Fruit fly (Drosophila melanogaster) whole organism, wandering third instar larva: ENCODE data around the gene Irk1.

Experiments
- Abd-B ChIP-seq: fragments of >200 bp; optimal IDR thresholded peaks from 2 replicates; lab custom pipeline; 2017; ENCODE audit warnings: missing biosample characterization, missing genetic modification characterization
- CG32264 ChIP-seq: fragments of 200-800 bp; sonication (Bioruptor generic); optimal IDR thresholded peaks from 2 replicates; lab custom pipeline; 2016; ENCODE audit warnings: missing biosample characterization, missing genetic modification characterization
- CG9705 ChIP-seq: fragments of 200-800 bp; sonication (Bioruptor generic); optimal IDR thresholded peaks from 2 replicates; lab custom pipeline; 2018; ENCODE audit warnings: missing biosample characterization, mild to moderate bottlenecking, missing genetic modification characterization
- CrebA ChIP-seq: fragments of 200-800 bp; sonication (Bioruptor generic); optimal IDR thresholded peaks from 2 replicates; lab custom pipeline; 2016; ENCODE audit warnings: missing biosample characterization, mild to moderate bottlenecking, missing genetic modification characterization, borderline replicate concordance
- Dfd ChIP-seq: fragments of >200 bp; optimal IDR thresholded peaks from 2 replicates; lab custom pipeline; 2017; ENCODE audit warnings: missing biosample characterization, missing genetic modification characterization
- Dif ChIP-seq: fragments of 200-275, 200-300 bp; sonication (Bioruptor generic); optimal IDR thresholded peaks from 2 replicates; lab custom pipeline; 2018; ENCODE audit warnings: missing biosample characterization, missing genetic modification characterization; ENCODE audit not compliant: partially characterized antibody
- GATAd ChIP-seq: sonication (Bioruptor generic); optimal IDR thresholded peaks from 2 replicates; lab custom pipeline; 2016; ENCODE audit warnings: missing biosample characterization, missing genetic modification characterization
- HLH106 ChIP-seq: fragments of 200-800 bp; optimal IDR thresholded peaks from 3 replicates; lab custom pipeline; 2019; ENCODE audit warnings: missing biosample characterization, mild to moderate bottlenecking, missing genetic modification characterization, moderate library complexity
- Hnf4 ChIP-seq: fragments of 200-800 bp; sonication (Bioruptor generic); optimal IDR thresholded peaks from 2 replicates; lab custom pipeline; 2016; ENCODE audit warnings: missing biosample characterization, mild to moderate bottlenecking, missing genetic modification characterization
- Hr78 ChIP-seq: fragments of >200 bp; optimal IDR thresholded peaks from 2 replicates; lab custom pipeline; 2017; ENCODE audit warnings: missing biosample characterization, missing genetic modification characterization
- Hr83 ChIP-seq: fragments of 200-300 bp; sonication (Bioruptor generic); optimal IDR thresholded peaks from 2 replicates; lab custom pipeline; 2016; ENCODE audit warnings: missing biosample characterization, mild to moderate bottlenecking, missing genetic modification characterization, moderate library complexity; ENCODE audit not compliant: poor library complexity, severe bottlenecking
- Jra ChIP-seq: sonication (Bioruptor generic); optimal IDR thresholded peaks from 2 replicates; lab custom pipeline; 2016; ENCODE audit warnings: missing biosample characterization, missing genetic modification characterization
- Mio ChIP-seq: sonication (Bioruptor generic); optimal IDR thresholded peaks from 2 replicates; lab custom pipeline; 2016; ENCODE audit warnings: missing biosample characterization, missing genetic modification characterization
- Myc ChIP-seq: fragments of >200 bp; optimal IDR thresholded peaks from 2 replicates; lab custom pipeline; 2017
- N ChIP-seq: fragments of >200 bp; optimal IDR thresholded peaks from 2 replicates; lab custom pipeline; 2018; ENCODE audit warnings: missing biosample characterization, missing external identifiers, missing genetic modification characterization
- OdsH ChIP-seq: fragments of 200-800 bp; sonication (Bioruptor generic); optimal IDR thresholded peaks from 2 replicates; lab custom pipeline; 2016; ENCODE audit warnings: missing biosample characterization, mild to moderate bottlenecking, missing genetic modification characterization
- Rel ChIP-seq, 2 experiments: fragments of 200-800 bp; sonication (Bioruptor generic) in 1 of 2; optimal IDR thresholded peaks; 2 replicates in 1 of 2; 3 replicates in 1 of 2; lab custom pipeline; 2016 to 2019; ENCODE audit warnings: mild to moderate bottlenecking in 2 of 2, missing biosample characterization in 2 of 2, missing genetic modification characterization in 2 of 2, moderate library complexity in 1 of 2
- Sp1 ChIP-seq: fragments of 200-800 bp; sonication (Bioruptor generic); optimal IDR thresholded peaks from 3 replicates; lab custom pipeline; 2019; ENCODE audit warnings: missing biosample characterization, mild to moderate bottlenecking, missing genetic modification characterization, moderate library complexity
- Vsx2 ChIP-seq: fragments of 200-300, 225-300 bp; sonication (Bioruptor generic); optimal IDR thresholded peaks from 2 replicates; lab custom pipeline; 2018; ENCODE audit warnings: missing biosample characterization, missing genetic modification characterization; ENCODE audit not compliant: partially characterized antibody
- br ChIP-seq: fragments of 200-800 bp; sonication (Bioruptor generic); optimal IDR thresholded peaks from 2 replicates; lab custom pipeline; 2016; ENCODE audit warnings: missing biosample characterization, missing genetic modification characterization
- brk ChIP-seq: fragments of 200-800 bp; sonication (Bioruptor generic); optimal IDR thresholded peaks from 2 replicates; lab custom pipeline; 2016; ENCODE audit warnings: missing biosample characterization, mild to moderate bottlenecking, missing genetic modification characterization
- dl ChIP-seq, 2 experiments: fragments of 175-275, 200-275 bp in 1 of 2; fragments of 200-275 bp in 1 of 2; sonication (Bioruptor generic); optimal IDR thresholded peaks; lab custom pipeline; 2018; ENCODE audit warnings: mild to moderate bottlenecking in 2 of 2, missing biosample characterization in 2 of 2, missing genetic modification characterization in 2 of 2, moderate library complexity in 2 of 2; ENCODE audit not compliant: partially characterized antibody in 2 of 2, insufficient read depth in 1 of 2
- dmrt93B ChIP-seq: fragments of 200-800 bp; sonication (Bioruptor generic); optimal IDR thresholded peaks from 2 replicates; lab custom pipeline; 2018; ENCODE audit warnings: missing biosample characterization, mild to moderate bottlenecking, missing genetic modification characterization
- dsf ChIP-seq: sonication (Bioruptor generic); optimal IDR thresholded peaks from 2 replicates; lab custom pipeline; 2016; ENCODE audit warnings: missing biosample characterization, missing genetic modification characterization, borderline replicate concordance
- ey ChIP-seq: fragments of 200-800 bp; sonication (Bioruptor generic); optimal IDR thresholded peaks from 2 replicates; lab custom pipeline; 2016; ENCODE audit warnings: missing biosample characterization, missing genetic modification characterization
- foxo ChIP-seq, 2 experiments: fragments of 200-800 bp; sonication (Bioruptor generic); optimal IDR thresholded peaks; 2 replicates in 1 of 2; 3 replicates in 1 of 2; lab custom pipeline; 2016 to 2017; ENCODE audit warnings: missing biosample characterization in 2 of 2, missing genetic modification characterization in 2 of 2
- fru ChIP-seq: fragments of 200-800 bp; sonication (Bioruptor generic); optimal IDR thresholded peaks from 3 replicates; lab custom pipeline; 2016; ENCODE audit warnings: missing biosample characterization, mild to moderate bottlenecking, missing genetic modification characterization
- h ChIP-seq: fragments of 200-800 bp; sonication (Bioruptor generic); optimal IDR thresholded peaks from 3 replicates; lab custom pipeline; 2016; ENCODE audit warnings: missing biosample characterization, mild to moderate bottlenecking, missing genetic modification characterization
- jim ChIP-seq: fragments of 175-275, 200-325 bp; sonication (Bioruptor generic); optimal IDR thresholded peaks from 2 replicates; lab custom pipeline; 2016; ENCODE audit warnings: missing biosample characterization, mild to moderate bottlenecking, missing genetic modification characterization
- lola ChIP-seq: fragments of >200 bp; optimal IDR thresholded peaks from 2 replicates; lab custom pipeline; 2017; ENCODE audit warnings: missing biosample characterization, missing genetic modification characterization
- pan ChIP-seq: fragments of >200 bp; optimal IDR thresholded peaks from 2 replicates; lab custom pipeline; 2017
- psq ChIP-seq: fragments of 200-800 bp; sonication (Bioruptor generic); optimal IDR thresholded peaks from 3 replicates; lab custom pipeline; 2017; ENCODE audit warnings: missing biosample characterization, mild to moderate bottlenecking, missing genetic modification characterization, moderate library complexity
- rgr ChIP-seq: fragments of 200-800 bp; sonication (Bioruptor generic); optimal IDR thresholded peaks from 3 replicates; lab custom pipeline; 2016; ENCODE audit warnings: missing biosample characterization, mild to moderate bottlenecking, missing genetic modification characterization
- sage ChIP-seq: fragments of 200-800 bp; sonication (Bioruptor generic); optimal IDR thresholded peaks from 2 replicates; lab custom pipeline; 2016; ENCODE audit warnings: missing biosample characterization, mild to moderate bottlenecking, missing genetic modification characterization
- sv ChIP-seq: fragments of 200-800 bp; sonication (Bioruptor generic); optimal IDR thresholded peaks from 3 replicates; lab custom pipeline; 2016; ENCODE audit warnings: missing biosample characterization, missing genetic modification characterization
- tai ChIP-seq: sonication (Bioruptor generic); optimal IDR thresholded peaks from 2 replicates; lab custom pipeline; 2016; ENCODE audit warnings: missing biosample characterization, missing genetic modification characterization
- usp ChIP-seq: fragments of >200 bp; optimal IDR thresholded peaks from 2 replicates; lab custom pipeline; 2017; ENCODE audit warnings: missing biosample characterization, missing genetic modification characterization
- woc ChIP-seq: sonication (Bioruptor generic); optimal IDR thresholded peaks from 2 replicates; lab custom pipeline; 2016; ENCODE audit warnings: missing biosample characterization, mild to moderate bottlenecking, missing genetic modification characterization

Irk1 gene

DNA sequence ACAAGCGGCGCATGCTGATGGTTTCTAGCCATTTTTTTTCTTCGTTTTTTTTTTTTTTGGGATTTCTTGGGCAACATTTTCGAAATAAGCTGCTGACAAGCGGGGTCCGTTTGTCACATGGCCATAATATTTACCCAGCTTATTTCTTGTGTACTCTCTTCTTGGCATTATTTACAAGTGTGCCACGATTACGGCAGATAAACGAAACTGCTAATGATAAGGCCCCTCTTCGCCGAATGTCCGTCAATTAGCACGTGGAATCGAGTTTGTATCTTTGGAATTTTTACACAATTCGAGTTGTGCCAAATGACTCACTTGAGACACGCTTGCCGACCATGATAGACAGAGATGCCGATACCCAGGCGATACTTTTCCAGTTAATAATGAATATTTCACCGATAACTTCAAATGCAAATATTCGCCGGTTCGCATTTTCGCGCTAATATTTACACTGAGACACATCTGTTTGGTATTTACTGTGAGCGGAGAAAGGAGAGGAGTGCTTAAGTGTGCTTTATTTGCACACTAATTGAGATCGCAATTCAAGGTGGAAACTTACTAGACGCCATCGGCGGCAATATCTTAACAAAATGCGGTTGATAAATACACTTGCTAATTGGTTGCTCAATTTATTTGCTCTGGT, 8.4 kb downstream of the Irk1 start:
- TF ChIP-seq OdsH (GFP tag; lab: Kevin White, UChicago) (peak; percentile 39), dl (GFP tag; optimal IDR thresholded peaks at IDR 0.05; lab: Kevin White, UChicago; ENCODE audit: insufficient read depth in 1 of 2, partially characterized antibody in 2 of 2) (no peak), woc (peak; percentile 7), N (no peak), dsf (no peak), Hnf4 (peak; percentile 59), jim (GFP tag; lab: Kevin White, UChicago) (no peak), foxo (GFP tag; optimal IDR thresholded peaks at IDR 0.05; lab: Kevin White, UChicago) (peak in 1 of 2 experiments; percentile 63), sage (no peak), CrebA (GFP tag; lab: Kevin White, UChicago) (no peak), Myc (lab: Kevin White, UChicago) (no peak), GATAd (peak; percentile 62), fru (GFP tag; lab: Kevin White, UChicago) (peak; percentile 66), usp (GFP tag; lab: Kevin White, UChicago) (no peak), br (GFP tag; lab: Kevin White, UChicago) (peak; percentile 78), tai (GFP tag; lab: Kevin White, UChicago) (no peak), Mio (GFP tag; lab: Kevin White, UChicago) (no peak), Vsx2 (GFP tag; lab: Kevin White, UChicago) (no peak), psq (peak; percentile 14), Jra (peak; percentile 42), dmrt93B (peak; percentile 23), Rel (GFP tag; optimal IDR thresholded peaks at IDR 0.05; lab: Kevin White, UChicago) (no peak), Rel (tag; optimal IDR thresholded peaks at IDR 0.05; lab: Kevin White, UChicago) (peak; percentile 5), CG9705 (GFP tag; lab: Kevin White, UChicago) (peak; percentile 20), Hr78 (no peak), Abd-B (GFP tag; lab: Kevin White, UChicago) (no peak), sv (GFP tag; lab: Kevin White, UChicago) (peak; percentile 17), rgr (GFP tag; lab: Kevin White, UChicago) (peak; percentile 76), brk (GFP tag; lab: Kevin White, UChicago) (no peak), Dif (no peak), Sp1 (GFP tag; lab: Kevin White, UChicago) (peak; percentile 39), lola (no peak), h (peak; percentile 80), Hr83 (GFP tag; lab: Kevin White, UChicago) (peak; percentile 91), pan (lab: Kevin White, UChicago) (no peak), ey (GFP tag; lab: Kevin White, UChicago) (peak; percentile 7), CG32264 (peak; percentile 59), HLH106 (peak; percentile 33), Dfd (GFP tag; lab: Kevin White, UChicago) (no peak)

dm6 chr3R:23177457-23177856, 9.3 kb downstream of the Irk1 start:
- TF ChIP-seq Mio (GFP tag; lab: Kevin White, UChicago) (no peak), Rel (GFP tag; optimal IDR thresholded peaks at IDR 0.05; lab: Kevin White, UChicago) (no peak), Rel (tag; optimal IDR thresholded peaks at IDR 0.05; lab: Kevin White, UChicago) (peak; percentile 16), jim (GFP tag; lab: Kevin White, UChicago) (no peak)
- TF ChIP-seq, all 38 proteins: peak for 1

dm6 chr3R:23178052-23178591, 10.0 kb downstream of the Irk1 start:
- no peak for TF ChIP-seq OdsH (GFP tag; lab: Kevin White, UChicago)
- TF ChIP-seq Hnf4 = no peak
- peak; percentile 14 for TF ChIP-seq h
- TF ChIP-seq Dfd (GFP tag; lab: Kevin White, UChicago) = no peak
- no peak for TF ChIP-seq HLH106
- TF ChIP-seq N = no peak
- TF ChIP-seq pan (lab: Kevin White, UChicago) = no peak
